Fruit fly (Drosophila melanogaster) Kc167 (cell line): ENCODE results near the gene Mabi.

ENCODE experiments used
- Myc ChIP-seq: fragments of >200 bp; optimal IDR thresholded peaks from 2 replicates; lab custom pipeline; 2017; ENCODE audit warnings: missing external identifiers
- Sin3A ChIP-seq: fragments of >200 bp; optimal IDR thresholded peaks from 2 replicates; lab custom pipeline; 2018; ENCODE audit warnings: missing external identifiers
- h ChIP-seq: fragments of >200 bp; optimal IDR thresholded peaks from 3 replicates; lab custom pipeline; 2018; ENCODE audit warnings: missing external identifiers
- insv ChIP-seq: fragments of >200 bp; optimal IDR thresholded peaks from 3 replicates; lab custom pipeline; 2018; ENCODE audit warnings: missing external identifiers
- psq ChIP-seq: fragments of >200 bp; optimal IDR thresholded peaks from 2 replicates; lab custom pipeline; 2017; ENCODE audit warnings: missing external identifiers
- ttk ChIP-seq: sonication (Bioruptor generic); optimal IDR thresholded peaks from 2 replicates; lab custom pipeline; 2017; ENCODE audit warnings: missing external identifiers

Gene Mabi

dm6 chr2L:13206857-13207463, 27.5 kb downstream of the Mabi start:
- TF ChIP-seq insv (no peak), psq (lab: Kevin White, UChicago) (no peak), Myc (lab: Kevin White, UChicago) (no peak), Sin3A (lab: Kevin White, UChicago) (no peak), h (lab: Kevin White, UChicago) (no peak), ttk (lab: Kevin White, UChicago) (no peak)

DNA sequence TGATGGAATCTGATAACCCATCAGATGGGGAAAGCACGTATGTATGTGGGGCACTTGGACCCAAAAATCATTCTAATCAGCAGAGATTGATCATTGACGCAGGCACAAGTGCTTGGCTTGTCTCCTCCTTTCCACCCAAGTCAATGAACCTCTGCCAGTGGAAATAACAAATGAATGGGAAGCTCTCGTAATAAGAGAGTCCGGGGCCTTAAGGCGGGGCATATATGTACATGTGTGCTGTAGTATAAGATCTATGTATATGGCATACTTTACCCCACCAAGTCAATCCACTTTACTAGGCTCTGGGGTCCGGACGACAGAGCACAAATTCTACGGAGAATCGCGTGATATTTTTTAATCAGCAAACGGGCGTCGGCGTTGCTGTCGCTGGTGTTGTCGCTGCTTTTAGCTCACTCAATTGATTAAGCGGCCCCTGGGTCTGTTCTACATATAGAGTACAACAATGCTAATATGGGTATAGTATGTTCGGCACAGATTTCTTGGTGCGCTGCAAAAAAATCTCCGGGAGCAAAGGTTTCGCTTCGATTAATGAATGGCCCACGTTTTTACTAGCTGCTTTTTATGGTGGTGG, 28.3 kb downstream of the Mabi start:
- TF ChIP-seq insv (no peak), Sin3A (lab: Kevin White, UChicago) (no peak), psq (lab: Kevin White, UChicago) (no peak), Myc (lab: Kevin White, UChicago) (no peak), ttk (lab: Kevin White, UChicago) (no peak), h (lab: Kevin White, UChicago) (no peak)

dm6 chr2L:13205256-13205655, 29.2 kb downstream of the Mabi start:
- TF ChIP-seq Myc (lab: Kevin White, UChicago) (no peak), Sin3A (lab: Kevin White, UChicago) (no peak), ttk (lab: Kevin White, UChicago) (no peak), insv (no peak)

dm6 chr2L:13204151-13204550, 30.3 kb downstream of the Mabi start:
- TF ChIP-seq psq (lab: Kevin White, UChicago) (no peak), Sin3A (lab: Kevin White, UChicago) (no peak), insv (no peak), Myc (lab: Kevin White, UChicago) (no peak), ttk (lab: Kevin White, UChicago) (no peak), h (lab: Kevin White, UChicago) (no peak)

DNA sequence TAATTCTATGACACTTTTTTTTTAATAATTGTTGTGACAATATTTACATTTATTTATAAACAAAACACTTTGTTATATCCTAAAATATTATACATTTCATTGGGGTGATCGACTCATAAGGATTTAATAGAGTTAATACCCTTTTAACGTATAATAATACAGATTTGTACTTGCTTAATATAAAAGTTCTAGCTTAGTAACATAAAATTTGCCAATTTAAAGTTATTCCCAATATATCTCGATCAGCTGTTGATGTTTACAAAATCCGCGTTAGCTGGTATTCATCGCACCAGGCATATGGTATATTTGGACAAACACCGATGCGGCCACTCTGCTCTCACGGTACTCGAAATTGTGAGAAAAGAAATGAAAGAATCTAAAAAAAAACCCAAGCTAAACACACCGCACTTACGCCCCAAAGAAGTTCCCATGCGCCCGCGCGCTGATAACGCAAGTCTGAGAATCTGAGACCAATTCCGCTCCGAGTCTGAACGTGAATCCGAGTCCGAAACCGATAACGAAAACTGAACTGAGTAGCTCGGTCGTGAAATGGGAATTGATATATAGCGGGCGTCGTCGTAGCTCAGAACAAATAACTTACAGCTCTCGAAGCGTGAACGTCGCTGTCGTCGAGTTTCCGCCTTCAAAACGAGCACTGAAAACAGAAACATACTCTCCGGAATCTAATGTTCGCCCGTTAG, 30.9 kb downstream of the Mabi start, which contains the start of gene Pect:
Gene Pect (plus strand): TSS at position 326 of the 701 bp plus-strand sequence.
- TF ChIP-seq psq (lab: Kevin White, UChicago), result no peak
- no peak for TF ChIP-seq ttk (lab: Kevin White, UChicago)
- TF ChIP-seq Sin3A (lab: Kevin White, UChicago), result no peak
- TF ChIP-seq Myc (lab: Kevin White, UChicago), result no peak
- TF ChIP-seq h (lab: Kevin White, UChicago), result no peak
- no peak for TF ChIP-seq insv

dm6 chr2L:13202960-13203436, 31.5 kb downstream of the Mabi start, which contains the start of gene CG16972:
Gene CG16972 (minus strand): TSS chr2L:13203295.
- no peak for TF ChIP-seq Sin3A (lab: Kevin White, UChicago)
- no peak for TF ChIP-seq insv
- TF ChIP-seq h (lab: Kevin White, UChicago), result no peak
- no peak for TF ChIP-seq ttk (lab: Kevin White, UChicago)
- TF ChIP-seq Myc (lab: Kevin White, UChicago), result no peak

- TF ChIP-seq h (lab: Kevin White, UChicago), result no peak
- TF ChIP-seq Myc (lab: Kevin White, UChicago), result no peak
- TF ChIP-seq insv, result no peak
- no peak for TF ChIP-seq Sin3A (lab: Kevin White, UChicago)
- no peak for TF ChIP-seq ttk (lab: Kevin White, UChicago)
- TF ChIP-seq psq (lab: Kevin White, UChicago), result no peak
These were observed 38.6 kb downstream of the Mabi start for dm6 chr2L:13195822-13196221.

DNA sequence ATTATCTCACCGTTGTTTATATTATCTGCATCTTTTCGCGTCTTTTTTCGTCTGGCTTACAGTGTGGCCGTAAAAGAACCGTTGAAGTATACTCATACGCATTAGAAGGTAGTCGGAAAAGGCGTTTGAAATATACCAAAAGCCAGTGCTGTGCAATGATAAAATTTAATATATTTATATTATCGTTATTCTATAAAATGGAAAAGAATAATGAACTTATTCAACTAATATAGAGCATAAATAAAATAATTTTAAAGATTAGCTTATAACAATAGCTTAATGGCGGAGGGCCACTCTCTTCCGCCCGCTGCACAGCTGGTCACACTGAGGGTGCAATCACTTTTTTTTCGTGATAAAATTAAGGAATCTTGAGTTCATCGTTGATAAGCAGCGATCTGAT, 42.6 kb downstream of the Mabi start, which contains the start of the genes CG16974 and Edem2:
Gene CG16974 (minus strand): TSS at position 86 of the 400 bp plus-strand sequence.
Gene Edem2 (plus strand): TSS at position 308 of the 400 bp plus-strand sequence.
- TF ChIP-seq insv (no peak), h (lab: Kevin White, UChicago) (no peak)

- TF ChIP-seq h (lab: Kevin White, UChicago), result no peak
- no peak for TF ChIP-seq insv
- no peak for TF ChIP-seq ttk (lab: Kevin White, UChicago)
- TF ChIP-seq Myc (lab: Kevin White, UChicago), result no peak
- TF ChIP-seq Sin3A (lab: Kevin White, UChicago), result no peak
- TF ChIP-seq psq (lab: Kevin White, UChicago), result no peak
These were observed 43.3 kb downstream of the Mabi start for dm6 chr2L:13191052-13191678.

DNA sequence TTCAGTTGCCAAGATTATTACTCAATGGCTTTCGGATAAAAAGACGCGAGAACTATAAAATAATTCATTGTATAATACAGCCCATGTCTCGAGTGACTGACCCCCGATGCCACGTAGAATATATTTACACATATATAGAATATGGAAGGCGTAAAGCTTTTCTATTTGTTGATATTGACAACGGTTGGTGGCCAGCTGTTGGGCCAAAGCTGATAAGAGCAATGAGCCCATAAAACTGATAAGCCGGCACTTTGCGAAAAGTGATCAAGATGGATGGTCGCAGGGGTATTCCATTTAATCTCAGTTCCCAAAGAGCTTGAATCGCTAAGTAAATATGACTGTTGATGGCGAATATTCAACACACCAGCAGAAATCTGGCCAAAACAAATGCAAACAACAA, 43.9 kb downstream of the Mabi start:
- TF ChIP-seq Myc (lab: Kevin White, UChicago) (no peak), h (lab: Kevin White, UChicago) (no peak), psq (lab: Kevin White, UChicago) (no peak), Sin3A (lab: Kevin White, UChicago) (no peak), ttk (lab: Kevin White, UChicago) (no peak), insv (no peak)
